Fruit fly (Drosophila melanogaster) whole organism, embryonic: ENCODE measurements around the gene bsk.

Source experiments
- CG1024 ChIP-seq: fragments of 200-800 bp; sonication (Bioruptor generic); IDR thresholded peaks from 2 replicates; pipeline ENCODE4 v1.3.6; 2022; ENCODE audit warnings: missing biosample characterization, missing genetic modification characterization
- CG10462 ChIP-seq: fragments of 200-800 bp; sonication (Bioruptor generic); optimal IDR thresholded peaks from 2 replicates; lab custom pipeline; 2016; ENCODE audit warnings: missing biosample characterization, missing genetic modification characterization
- CG11247 ChIP-seq: fragments of 200-800 bp; sonication (Bioruptor generic); IDR thresholded peaks from 2 replicates; pipeline ENCODE4 v1.3.6; 2022; ENCODE audit warnings: missing biosample characterization, missing genetic modification characterization
- CG11456 ChIP-seq: fragments of 200-800 bp; sonication (Bioruptor generic); IDR thresholded peaks from 3 replicates; pipeline ENCODE4 v1.3.6; 2022; ENCODE audit warnings: missing biosample characterization, missing genetic modification characterization
- CG11560 ChIP-seq: fragments of 200-800 bp; sonication (Bioruptor generic); IDR thresholded peaks from 3 replicates; pipeline ENCODE4 v1.3.6; 2022; ENCODE audit warnings: missing biosample characterization, missing genetic modification characterization
- CG13894 ChIP-seq: fragments of 200-800 bp; sonication (Bioruptor generic); optimal IDR thresholded peaks from 3 replicates; lab custom pipeline; 2018; ENCODE audit warnings: missing biosample characterization, mild to moderate bottlenecking, missing genetic modification characterization, moderate library complexity
- CG14667 ChIP-seq: fragments of 200-800 bp; sonication (Bioruptor generic); IDR thresholded peaks from 2 replicates; pipeline ENCODE4 v1.3.6; 2022; ENCODE audit warnings: missing biosample characterization, missing genetic modification characterization
- CG1603 ChIP-seq: fragments of 200-800 bp; sonication (Bioruptor generic); optimal IDR thresholded peaks from 2 replicates; lab custom pipeline; 2019; ENCODE audit warnings: missing biosample characterization, mild to moderate bottlenecking, missing genetic modification characterization, moderate library complexity
- CG16863 ChIP-seq: fragments of 200-800 bp; sonication (Bioruptor generic); optimal IDR thresholded peaks from 3 replicates; lab custom pipeline; 2016; ENCODE audit warnings: missing biosample characterization, missing genetic modification characterization
- CG17802 ChIP-seq: fragments of 200-800 bp; sonication (Bioruptor generic); optimal IDR thresholded peaks from 2 replicates; lab custom pipeline; 2018; ENCODE audit warnings: missing biosample characterization, mild to moderate bottlenecking, missing genetic modification characterization, moderate library complexity
- CG18262 ChIP-seq: fragments of 200-800 bp; optimal IDR thresholded peaks from 3 replicates; lab custom pipeline; 2019; ENCODE audit warnings: missing biosample characterization, mild to moderate bottlenecking, missing genetic modification characterization, moderate library complexity
- CG30020 ChIP-seq: fragments of 200-800 bp; optimal IDR thresholded peaks from 2 replicates; lab custom pipeline; 2019; ENCODE audit warnings: missing biosample characterization, mild to moderate bottlenecking, missing genetic modification characterization, moderate library complexity
- CG34224 ChIP-seq: fragments of 200-800 bp; sonication (Bioruptor generic); IDR thresholded peaks from 3 replicates; pipeline ENCODE4 v1.3.6; 2022; ENCODE audit warnings: missing biosample characterization, missing genetic modification characterization; ENCODE audit not compliant: partially characterized antibody
- CG34422 ChIP-seq: fragments of 200-800 bp; sonication (Bioruptor generic); IDR thresholded peaks from 3 replicates; pipeline ENCODE4 v1.3.6; 2022; ENCODE audit warnings: missing biosample characterization, missing genetic modification characterization
- CG5953 ChIP-seq: fragments of 200-800 bp; sonication (Bioruptor generic); IDR thresholded peaks from 2 replicates; pipeline ENCODE4 v1.3.6; 2022; ENCODE audit warnings: missing biosample characterization, missing genetic modification characterization
- CG7357 ChIP-seq: fragments of 200-800 bp; sonication (Bioruptor generic); IDR thresholded peaks from 3 replicates; pipeline ENCODE4 v1.3.6; 2022; ENCODE audit warnings: missing biosample characterization, missing genetic modification characterization
- CrebB ChIP-seq: fragments of 200-800 bp; sonication (Bioruptor generic); optimal IDR thresholded peaks from 3 replicates; lab custom pipeline; 2018; ENCODE audit warnings: missing biosample characterization, mild to moderate bottlenecking, missing genetic modification characterization
- Dfd ChIP-seq, 2 experiments: fragments of >200 bp; optimal IDR thresholded peaks; 2 replicates each; lab custom pipeline; 2017; ENCODE audit warnings: missing biosample characterization in 2 of 2, missing genetic modification characterization in 2 of 2
- Dip2 ChIP-seq: fragments of 200-800 bp; sonication (Bioruptor generic); IDR thresholded peaks from 2 replicates; pipeline ENCODE4 v1.3.6; 2022; ENCODE audit warnings: missing biosample characterization, missing genetic modification characterization
- Dref ChIP-seq: fragments of 200-800 bp; sonication (Bioruptor generic); IDR thresholded peaks from 2 replicates; pipeline ENCODE4 v1.3.6; 2022; ENCODE audit warnings: missing biosample characterization, missing genetic modification characterization
- HLHmδ ChIP-seq: fragments of 200-800 bp; sonication (Bioruptor generic); optimal IDR thresholded peaks from 2 replicates; lab custom pipeline; 2018; ENCODE audit warnings: missing biosample characterization, mild to moderate bottlenecking, missing genetic modification characterization, moderate library complexity
- Hand ChIP-seq: fragments of 200-800 bp; sonication (Bioruptor generic); optimal IDR thresholded peaks from 2 replicates; lab custom pipeline; 2017; ENCODE audit warnings: mild to moderate bottlenecking, missing biosample characterization, missing genetic modification reagents, missing genetic modification characterization
- Hey ChIP-seq: fragments of 200-800 bp; sonication (Bioruptor generic); optimal IDR thresholded peaks from 3 replicates; lab custom pipeline; 2018; ENCODE audit warnings: missing biosample characterization, mild to moderate bottlenecking, missing genetic modification characterization
- MESR4 ChIP-seq: fragments of 200-800 bp; sonication (Bioruptor generic); optimal IDR thresholded peaks from 2 replicates; lab custom pipeline; 2018; ENCODE audit warnings: missing biosample characterization, mild to moderate bottlenecking, missing genetic modification characterization, moderate library complexity
- Rfx ChIP-seq: fragments of 200-800 bp; sonication (Bioruptor generic); IDR thresholded peaks from 2 replicates; pipeline ENCODE4 v1.3.6; 2022; ENCODE audit warnings: missing biosample characterization, missing genetic modification characterization
- al ChIP-seq: fragments of 200-800 bp; sonication (Bioruptor generic); IDR thresholded peaks from 2 replicates; pipeline ENCODE4 v1.3.6; 2022; ENCODE audit warnings: missing biosample characterization, missing genetic modification characterization
- ap ChIP-seq: fragments of 200-800 bp; sonication (Bioruptor generic); IDR thresholded peaks from 2 replicates; pipeline ENCODE4 v1.3.6; 2022; ENCODE audit warnings: missing biosample characterization, missing genetic modification characterization
- cas ChIP-seq: fragments of 200-800 bp; sonication (Bioruptor generic); IDR thresholded peaks from 2 replicates; pipeline ENCODE4 v1.3.6; 2022; ENCODE audit warnings: missing biosample characterization, missing genetic modification characterization
- eve ChIP-seq, 2 experiments: fragments of >200 bp; optimal IDR thresholded peaks; 2 replicates each; lab custom pipeline; 2017; ENCODE audit warnings: missing biosample characterization in 2 of 2, missing genetic modification characterization in 2 of 2
- gfzf ChIP-seq: fragments of 200-800 bp; sonication (Bioruptor generic); optimal IDR thresholded peaks from 2 replicates; lab custom pipeline; 2016; ENCODE audit warnings: missing biosample characterization, mild to moderate bottlenecking, missing genetic modification characterization, moderate library complexity
- grn ChIP-seq: fragments of 200-800 bp; sonication (Bioruptor generic); optimal IDR thresholded peaks from 3 replicates; lab custom pipeline; 2017; ENCODE audit warnings: missing biosample characterization, missing genetic modification characterization
- mirr ChIP-seq: fragments of 200-800 bp; sonication (Bioruptor generic); optimal IDR thresholded peaks from 3 replicates; lab custom pipeline; 2018; ENCODE audit warnings: missing biosample characterization, mild to moderate bottlenecking, missing genetic modification characterization
- onecut ChIP-seq: fragments of 200-800 bp; sonication (Bioruptor generic); IDR thresholded peaks from 2 replicates; pipeline ENCODE4 v1.3.6; 2022; ENCODE audit warnings: missing biosample characterization, missing genetic modification characterization
- pb ChIP-seq: fragments of 200-800 bp; sonication (Bioruptor generic); optimal IDR thresholded peaks from 3 replicates; lab custom pipeline; 2016; ENCODE audit warnings: missing biosample characterization, missing genetic modification characterization
- pfk ChIP-seq: fragments of 200-800 bp; sonication (Bioruptor generic); optimal IDR thresholded peaks from 2 replicates; lab custom pipeline; 2018; ENCODE audit warnings: missing biosample characterization, mild to moderate bottlenecking, missing genetic modification characterization, moderate library complexity
- pzg ChIP-seq: fragments of 200-800 bp; sonication (Bioruptor generic); optimal IDR thresholded peaks from 3 replicates; lab custom pipeline; 2018; ENCODE audit warnings: missing biosample characterization, mild to moderate bottlenecking, missing genetic modification characterization, moderate library complexity
- scrt ChIP-seq: fragments of 200-800 bp; sonication (Bioruptor generic); optimal IDR thresholded peaks from 2 replicates; lab custom pipeline; 2018; ENCODE audit warnings: missing biosample characterization, mild to moderate bottlenecking, missing genetic modification characterization, moderate library complexity
- sd ChIP-seq: fragments of 200-800 bp; sonication (Bioruptor generic); optimal IDR thresholded peaks from 3 replicates; lab custom pipeline; 2018; ENCODE audit warnings: missing biosample characterization, mild to moderate bottlenecking, missing genetic modification characterization, moderate library complexity
- shn ChIP-seq: fragments of 200-800 bp; sonication (Bioruptor generic); optimal IDR thresholded peaks from 3 replicates; lab custom pipeline; 2016; ENCODE audit warnings: missing biosample characterization, missing genetic modification characterization
- slou ChIP-seq: fragments of 200-800 bp; sonication (Bioruptor generic); optimal IDR thresholded peaks from 3 replicates; lab custom pipeline; 2016; ENCODE audit warnings: missing biosample characterization, missing genetic modification characterization
- ssp ChIP-seq: fragments of 200-800 bp; sonication (Bioruptor generic); IDR thresholded peaks from 2 replicates; pipeline ENCODE4 v1.3.6; 2022; ENCODE audit warnings: missing biosample characterization, missing genetic modification characterization

Gene bsk

DNA sequence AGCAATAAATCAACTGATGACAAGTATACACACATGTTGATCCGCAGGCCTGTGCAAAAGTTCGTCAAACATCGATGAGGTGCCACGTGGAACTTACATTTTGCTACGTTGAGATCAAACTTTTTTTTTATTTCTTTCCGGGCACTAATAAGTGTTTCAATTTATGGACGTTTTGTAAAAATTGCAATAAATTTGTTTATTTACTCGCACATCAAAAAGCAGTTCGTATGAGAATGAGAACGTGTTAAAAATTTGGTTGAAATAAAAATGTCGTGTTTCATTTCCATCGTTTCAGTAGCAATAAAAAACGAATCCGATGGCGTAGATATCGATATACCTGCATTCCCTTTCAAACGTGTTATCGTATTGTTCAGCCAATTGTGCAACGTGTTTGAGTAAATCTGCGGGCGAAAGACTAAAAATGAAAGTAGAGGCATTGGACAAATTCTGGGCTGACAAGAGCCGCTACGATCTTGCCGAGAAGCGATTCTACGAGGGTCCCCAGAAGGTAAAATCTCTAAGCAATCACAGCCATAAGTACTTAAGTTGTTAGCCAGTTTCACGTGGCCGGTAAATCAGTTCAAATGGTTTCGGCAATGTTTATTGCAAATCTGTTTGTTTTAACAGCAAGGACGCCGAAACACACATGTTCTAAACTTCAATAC lies 18.0 kb downstream of the bsk start, which contains the start of gene eEF1delta (continued):
- no peak for TF ChIP-seq mirr
- no peak for TF ChIP-seq al
- no peak for TF ChIP-seq Hey (tag; lab: Kevin White, UChicago)
- TF ChIP-seq shn, result no peak
- TF ChIP-seq Rfx (GFP tag; lab: Robert Waterston, UW), result no peak
- no peak for TF ChIP-seq scrt
- no peak for TF ChIP-seq gfzf (GFP tag; lab: Kevin White, UChicago)
- peak; percentile 37; the same call in 1 of the 3 replicates for TF ChIP-seq CG34422
- TF ChIP-seq CG11247 (GFP tag; lab: Robert Waterston, UW), result no peak
- no peak for TF ChIP-seq HLHmδ (GFP tag; lab: Kevin White, UChicago)
- TF ChIP-seq CG16863 (GFP tag; lab: Kevin White, UChicago), result no peak
- TF ChIP-seq CG5953 (GFP tag; lab: Robert Waterston, UW), result no peak
- TF ChIP-seq CG13894 (tag; lab: Kevin White, UChicago), result no peak
- TF ChIP-seq CG18262, result no peak
- TF ChIP-seq CrebB (tag; lab: Kevin White, UChicago), result no peak

DNA sequence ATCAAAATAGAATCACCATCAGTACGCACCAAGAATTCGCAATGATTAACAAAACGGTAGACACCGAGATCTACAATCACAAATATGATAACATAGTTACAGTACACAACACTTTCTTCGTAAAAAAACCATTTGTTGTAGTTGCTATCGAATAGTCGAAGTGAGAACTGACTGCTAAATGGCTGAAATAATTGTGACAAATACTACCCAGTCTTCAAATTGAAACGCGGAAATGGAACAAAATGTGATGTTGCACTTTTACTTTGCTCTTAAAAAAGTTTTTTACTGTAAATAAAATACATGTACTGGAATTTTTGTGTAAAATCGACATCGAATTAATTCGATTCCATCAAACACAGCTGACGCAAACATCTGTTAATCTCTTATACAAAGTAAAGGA lies 18.8 kb downstream of the bsk start, which contains the start of gene ova:
TSS of gene ova (minus strand) at position 183 of the 400 bp plus-strand sequence.
- TF ChIP-seq pb (GFP tag; lab: Kevin White, UChicago), result no peak
- no peak for TF ChIP-seq cas
- peak; percentile 89 for TF ChIP-seq pfk (GFP tag; lab: Kevin White, UChicago)
- peak; percentile 48; the same call in 1 of the 3 replicates for TF ChIP-seq CG7357
- 0 out of 3 replicates have a peak, but pooled peaks have one; percentile 11 for TF ChIP-seq CG34224 (GFP tag; lab: Robert Waterston, UW)
- TF ChIP-seq ssp, result peak; percentile 89
- no peak for TF ChIP-seq Dip2 (GFP tag; lab: Robert Waterston, UW)
- peak; percentile 12 for TF ChIP-seq sd (tag; lab: Kevin White, UChicago)
- TF ChIP-seq Dfd (GFP tag; optimal IDR thresholded peaks at IDR 0.05; lab: Kevin White, UChicago), result no peak
- peak; percentile 26 for TF ChIP-seq pzg
- peak; percentile 55 for TF ChIP-seq Dref (GFP tag; lab: Robert Waterston, UW)
- no peak for TF ChIP-seq CG10462
- no peak for TF ChIP-seq slou (GFP tag; lab: Kevin White, UChicago)
- peak; percentile 67 for TF ChIP-seq MESR4 (GFP tag; lab: Kevin White, UChicago)
- TF ChIP-seq CG1024 (GFP tag; lab: Robert Waterston, UW), result peak; percentile 85
- peak; percentile 85; the same call in 2 of the 3 replicates for TF ChIP-seq CG11560 (tag; lab: Robert Waterston, UW)
- no peak for TF ChIP-seq eve (GFP tag; optimal IDR thresholded peaks at IDR 0.05; lab: Kevin White, UChicago)
- TF ChIP-seq CG17802 (tag; lab: Kevin White, UChicago), result peak; percentile 91
- peak; percentile 99 for TF ChIP-seq CG1603
- TF ChIP-seq Hand (GFP tag; lab: Kevin White, UChicago), result no peak
- no peak for TF ChIP-seq ap (GFP tag; lab: Robert Waterston, UW)
- TF ChIP-seq CG14667 (GFP tag; lab: Robert Waterston, UW), result peak; percentile 20; the same call in 1 of the 2 replicates
- no peak for TF ChIP-seq CG11456 (GFP tag; lab: Robert Waterston, UW)
- no peak for TF ChIP-seq onecut (GFP tag; lab: Robert Waterston, UW)
- peak; percentile 5 for TF ChIP-seq grn (GFP tag; lab: Kevin White, UChicago)
- TF ChIP-seq CG30020 (tag; lab: Kevin White, UChicago), result peak; percentile 96
